Fruit fly (Drosophila melanogaster) whole organism, wandering third instar larva: ENCODE measurements around the gene CG15923.

Experiments
- Abd-B ChIP-seq: fragments of >200 bp; optimal IDR thresholded peaks from 2 replicates; lab custom pipeline; 2017; ENCODE audit warnings: missing biosample characterization, missing genetic modification characterization
- Dif ChIP-seq: fragments of 200-275, 200-300 bp; sonication (Bioruptor generic); optimal IDR thresholded peaks from 2 replicates; lab custom pipeline; 2018; ENCODE audit warnings: missing biosample characterization, missing genetic modification characterization; ENCODE audit not compliant: partially characterized antibody
- Hr78 ChIP-seq: fragments of >200 bp; optimal IDR thresholded peaks from 2 replicates; lab custom pipeline; 2017; ENCODE audit warnings: missing biosample characterization, missing genetic modification characterization
- Myc ChIP-seq: fragments of >200 bp; optimal IDR thresholded peaks from 2 replicates; lab custom pipeline; 2017
- N ChIP-seq: fragments of >200 bp; optimal IDR thresholded peaks from 2 replicates; lab custom pipeline; 2018; ENCODE audit warnings: missing biosample characterization, missing external identifiers, missing genetic modification characterization
- br ChIP-seq: fragments of 200-800 bp; sonication (Bioruptor generic); optimal IDR thresholded peaks from 2 replicates; lab custom pipeline; 2016; ENCODE audit warnings: missing biosample characterization, missing genetic modification characterization
- dl ChIP-seq, 2 experiments: fragments of 175-275, 200-275 bp in 1 of 2; fragments of 200-275 bp in 1 of 2; sonication (Bioruptor generic); optimal IDR thresholded peaks; lab custom pipeline; 2018; ENCODE audit warnings: mild to moderate bottlenecking in 2 of 2, missing biosample characterization in 2 of 2, missing genetic modification characterization in 2 of 2, moderate library complexity in 2 of 2; ENCODE audit not compliant: partially characterized antibody in 2 of 2, insufficient read depth in 1 of 2
- lola ChIP-seq: fragments of >200 bp; optimal IDR thresholded peaks from 2 replicates; lab custom pipeline; 2017; ENCODE audit warnings: missing biosample characterization, missing genetic modification characterization
- pan ChIP-seq: fragments of >200 bp; optimal IDR thresholded peaks from 2 replicates; lab custom pipeline; 2017
- rgr ChIP-seq: fragments of 200-800 bp; sonication (Bioruptor generic); optimal IDR thresholded peaks from 3 replicates; lab custom pipeline; 2016; ENCODE audit warnings: missing biosample characterization, mild to moderate bottlenecking, missing genetic modification characterization
- sv ChIP-seq: fragments of 200-800 bp; sonication (Bioruptor generic); optimal IDR thresholded peaks from 3 replicates; lab custom pipeline; 2016; ENCODE audit warnings: missing biosample characterization, missing genetic modification characterization
- usp ChIP-seq: fragments of >200 bp; optimal IDR thresholded peaks from 2 replicates; lab custom pipeline; 2017; ENCODE audit warnings: missing biosample characterization, missing genetic modification characterization

- TF ChIP-seq usp (GFP tag; lab: Kevin White, UChicago) (no peak), Myc (lab: Kevin White, UChicago) (no peak), lola (GFP tag; lab: Kevin White, UChicago) (no peak), Hr78 (no peak), br (GFP tag; lab: Kevin White, UChicago) (no peak), dl (GFP tag; optimal IDR thresholded peaks at IDR 0.05; lab: Kevin White, UChicago; ENCODE audit: insufficient read depth in 1 of 2, partially characterized antibody in 2 of 2) (no peak), Dif (GFP tag; lab: Kevin White, UChicago) (no peak), rgr (no peak), sv (GFP tag; lab: Kevin White, UChicago) (no peak), N (GFP tag; lab: Kevin White, UChicago) (no peak), pan (lab: Kevin White, UChicago) (no peak), Abd-B (GFP tag; lab: Kevin White, UChicago) (no peak)
Observed at dm6 chr3R:20581376-20581775, 35.3 kb downstream of the CG15923 start, which contains the start of gene CG34008.
